Fruit fly (Drosophila melanogaster) whole organism, embryonic: Measurements from ENCODE around the gene CkIIalpha-i3.
A peak's percentile ranks its signal among the peaks of the same experiment; 100 is the strongest.

ENCODE experiments used
- Adf1 ChIP-seq: fragments of 200-800 bp; sonication (Bioruptor generic); IDR thresholded peaks from 2 replicates; pipeline ENCODE4 v1.3.6; 2022; ENCODE audit warnings: missing biosample characterization, missing genetic modification characterization
- Asciz ChIP-seq: fragments of 200-800 bp; sonication (Bioruptor generic); optimal IDR thresholded peaks from 2 replicates; lab custom pipeline; 2017; ENCODE audit warnings: missing biosample characterization, mild to moderate bottlenecking, missing genetic modification characterization, missing genetic modification reagents
- Bgb ChIP-seq: fragments of 200-800 bp; sonication (Bioruptor generic); IDR thresholded peaks from 2 replicates; pipeline ENCODE4 v1.3.6; 2022; ENCODE audit warnings: missing biosample characterization, missing genetic modification characterization; ENCODE audit not compliant: partially characterized antibody
- C15 ChIP-seq: fragments of 200-800 bp; sonication (Bioruptor generic); IDR thresholded peaks from 3 replicates; pipeline ENCODE4 v1.3.6; 2022; ENCODE audit warnings: missing biosample characterization, missing genetic modification characterization
- CG10267 ChIP-seq: fragments of 200-800 bp; sonication (Bioruptor generic); optimal IDR thresholded peaks from 2 replicates; lab custom pipeline; 2018; ENCODE audit warnings: missing biosample characterization, mild to moderate bottlenecking, missing genetic modification characterization, moderate library complexity
- CG12236 ChIP-seq: fragments of 200-800 bp; sonication (Bioruptor generic); optimal IDR thresholded peaks from 2 replicates; lab custom pipeline; 2016; ENCODE audit warnings: missing biosample characterization, missing genetic modification characterization
- CG1233 ChIP-seq: fragments of 200-800 bp; sonication (Bioruptor generic); optimal IDR thresholded peaks from 4 replicates; lab custom pipeline; 2018; ENCODE audit warnings: missing biosample characterization, mild to moderate bottlenecking, missing genetic modification characterization
- CG14014 ChIP-seq: fragments of 200-800 bp; sonication (Bioruptor generic); IDR thresholded peaks from 2 replicates; pipeline ENCODE4 v1.3.6; 2022; ENCODE audit warnings: missing biosample characterization, missing genetic modification characterization
- CG16815 ChIP-seq: fragments of 200-800 bp; sonication (Bioruptor generic); optimal IDR thresholded peaks from 3 replicates; lab custom pipeline; 2017; ENCODE audit warnings: missing biosample characterization, mild to moderate bottlenecking, missing genetic modification characterization
- CG17612 ChIP-seq: fragments of 200-800 bp; sonication (Bioruptor generic); IDR thresholded peaks from 2 replicates; pipeline ENCODE4 v1.3.6; 2022; ENCODE audit warnings: missing biosample characterization, missing genetic modification characterization
- CG17829 ChIP-seq: fragments of 200-800 bp; optimal IDR thresholded peaks from 2 replicates; lab custom pipeline; 2019; ENCODE audit warnings: missing biosample characterization, mild to moderate bottlenecking, missing genetic modification characterization, moderate library complexity
- CG1792 ChIP-seq: fragments of 200-800 bp; sonication (Bioruptor generic); optimal IDR thresholded peaks from 2 replicates; lab custom pipeline; 2016; ENCODE audit warnings: missing biosample characterization, missing genetic modification characterization
- CG18764 ChIP-seq: fragments of 200-800 bp; sonication (Bioruptor generic); optimal IDR thresholded peaks from 3 replicates; lab custom pipeline; 2016; ENCODE audit warnings: missing biosample characterization, missing genetic modification characterization
- CG2199 ChIP-seq: fragments of 200-800 bp; sonication (Bioruptor generic); IDR thresholded peaks from 3 replicates; pipeline ENCODE4 v1.3.6; 2022; ENCODE audit warnings: missing biosample characterization, missing genetic modification characterization
- CG30431 ChIP-seq: fragments of 200-800 bp; sonication (Bioruptor generic); optimal IDR thresholded peaks from 2 replicates; lab custom pipeline; 2017; ENCODE audit warnings: missing biosample characterization, missing genetic modification characterization
- CG31441 ChIP-seq: fragments of 200-800 bp; sonication (Bioruptor generic); IDR thresholded peaks from 2 replicates; pipeline ENCODE4 v1.3.6; 2022; ENCODE audit warnings: missing biosample characterization, missing genetic modification characterization
- CG32767 ChIP-seq: fragments of 200-800 bp; sonication (Bioruptor generic); IDR thresholded peaks from 2 replicates; pipeline ENCODE4 v1.3.6; 2022; ENCODE audit warnings: missing biosample characterization, missing genetic modification characterization
- CG42726 ChIP-seq: fragments of 200-800 bp; sonication (Bioruptor generic); IDR thresholded peaks from 2 replicates; pipeline ENCODE4 v1.3.6; 2022; ENCODE audit warnings: missing biosample characterization, missing genetic modification characterization; ENCODE audit not compliant: partially characterized antibody
- CG43689 ChIP-seq: fragments of 200-800 bp; sonication (Bioruptor generic); IDR thresholded peaks from 2 replicates; pipeline ENCODE4 v1.3.6; 2022; ENCODE audit warnings: missing biosample characterization, missing genetic modification characterization
- CG4617 ChIP-seq: fragments of 200-800 bp; sonication (Bioruptor generic); optimal IDR thresholded peaks from 3 replicates; lab custom pipeline; 2016; ENCODE audit warnings: missing biosample characterization, missing genetic modification characterization, borderline replicate concordance
- CG5245 ChIP-seq: fragments of 200-800 bp; sonication (Bioruptor generic); optimal IDR thresholded peaks from 3 replicates; lab custom pipeline; 2016; ENCODE audit warnings: missing biosample characterization, missing genetic modification characterization
- CG6175 ChIP-seq: fragments of 200-800 bp; sonication (Bioruptor generic); IDR thresholded peaks from 3 replicates; pipeline ENCODE4 v1.3.6; 2022; ENCODE audit warnings: missing biosample characterization, missing genetic modification characterization
- CG6689 ChIP-seq: fragments of 200-800 bp; sonication (Bioruptor generic); IDR thresholded peaks from 2 replicates; pipeline ENCODE4 v1.3.6; 2022; ENCODE audit warnings: missing biosample characterization, missing genetic modification characterization
- CG7271 ChIP-seq: fragments of 200-800 bp; sonication (Bioruptor generic); optimal IDR thresholded peaks from 2 replicates; lab custom pipeline; 2018; ENCODE audit warnings: missing biosample characterization, mild to moderate bottlenecking, missing genetic modification characterization, moderate library complexity
- CG7745 ChIP-seq: fragments of 200-800 bp; sonication (Bioruptor generic); optimal IDR thresholded peaks from 2 replicates; lab custom pipeline; 2018; ENCODE audit warnings: missing biosample characterization, mild to moderate bottlenecking, missing genetic modification characterization, moderate library complexity
- CG9797 ChIP-seq: fragments of 200-800 bp; sonication (Bioruptor generic); optimal IDR thresholded peaks from 3 replicates; lab custom pipeline; 2018; ENCODE audit warnings: missing biosample characterization, mild to moderate bottlenecking, missing genetic modification characterization
- Camta ChIP-seq: fragments of 200-800 bp; sonication (Bioruptor generic); optimal IDR thresholded peaks from 2 replicates; lab custom pipeline; 2016; ENCODE audit warnings: missing biosample characterization, missing genetic modification characterization
- CkIIα-i1 ChIP-seq: fragments of 200-800 bp; sonication (Bioruptor generic); IDR thresholded peaks from 2 replicates; pipeline ENCODE4 v1.3.6; 2022; ENCODE audit warnings: missing biosample characterization, missing genetic modification characterization
- D ChIP-seq, 2 experiments: fragments of 200-800 bp in 1 of 2; fragments of >200 bp in 1 of 2; sonication (Bioruptor generic) in 1 of 2; optimal IDR thresholded peaks; 2 replicates in 1 of 2; 3 replicates in 1 of 2; lab custom pipeline; 2017; ENCODE audit warnings: mild to moderate bottlenecking in 1 of 2, missing biosample characterization in 1 of 2, missing genetic modification characterization in 1 of 2, missing genetic modification reagents in 1 of 2
- Dbx ChIP-seq: fragments of 200-800 bp; sonication (Bioruptor generic); IDR thresholded peaks from 3 replicates; pipeline ENCODE4 v1.3.6; 2022; ENCODE audit warnings: missing biosample characterization, missing genetic modification characterization
- Dref ChIP-seq: fragments of 200-800 bp; sonication (Bioruptor generic); IDR thresholded peaks from 2 replicates; pipeline ENCODE4 v1.3.6; 2022; ENCODE audit warnings: missing biosample characterization, missing genetic modification characterization
- Elba2 ChIP-seq: fragments of 200-800 bp; sonication (Bioruptor generic); optimal IDR thresholded peaks from 3 replicates; lab custom pipeline; 2016; ENCODE audit warnings: missing biosample characterization, missing genetic modification characterization
- HLH54F ChIP-seq: fragments of 200-800 bp; sonication (Bioruptor generic); optimal IDR thresholded peaks from 3 replicates; lab custom pipeline; 2016; ENCODE audit warnings: missing biosample characterization, missing genetic modification characterization
- Hmx ChIP-seq: fragments of 200-800 bp; sonication (Bioruptor generic); optimal IDR thresholded peaks from 2 replicates; lab custom pipeline; 2016; ENCODE audit warnings: missing biosample characterization, missing genetic modification characterization
- MBD-R2 ChIP-seq: fragments of 200-800 bp; sonication (Bioruptor generic); IDR thresholded peaks from 2 replicates; pipeline ENCODE4 v1.3.6; 2022; ENCODE audit warnings: missing biosample characterization, missing genetic modification characterization
- Sry-β ChIP-seq: fragments of 200-800 bp; sonication (Bioruptor generic); optimal IDR thresholded peaks from 2 replicates; lab custom pipeline; 2018; ENCODE audit warnings: missing biosample characterization, mild to moderate bottlenecking, missing genetic modification characterization, moderate library complexity
- abd-A ChIP-seq: fragments of 200-800 bp; sonication (Bioruptor generic); optimal IDR thresholded peaks from 3 replicates; lab custom pipeline; 2019; ENCODE audit warnings: missing biosample characterization, mild to moderate bottlenecking, missing genetic modification characterization, moderate library complexity
- chn ChIP-seq: fragments of 200-800 bp; sonication (Bioruptor generic); optimal IDR thresholded peaks from 2 replicates; lab custom pipeline; 2016; ENCODE audit warnings: missing biosample characterization, missing genetic modification characterization
- ems ChIP-seq: fragments of 200-800 bp; sonication (Bioruptor generic); optimal IDR thresholded peaks from 3 replicates; lab custom pipeline; 2016; ENCODE audit warnings: missing biosample characterization, missing genetic modification characterization
- fd96Cb ChIP-seq: fragments of 200-800 bp; sonication (Bioruptor generic); optimal IDR thresholded peaks from 2 replicates; lab custom pipeline; 2018; ENCODE audit warnings: missing biosample characterization, mild to moderate bottlenecking, missing genetic modification characterization, moderate library complexity
- luna ChIP-seq: fragments of 200-800 bp; sonication (Bioruptor generic); optimal IDR thresholded peaks from 2 replicates; lab custom pipeline; 2016; ENCODE audit warnings: missing biosample characterization, missing genetic modification characterization
- nau ChIP-seq: fragments of 200-800 bp; sonication (Bioruptor generic); optimal IDR thresholded peaks from 3 replicates; lab custom pipeline; 2017; ENCODE audit warnings: missing biosample characterization, mild to moderate bottlenecking, missing genetic modification characterization, missing genetic modification reagents
- pho ChIP-seq: fragments of 200-800 bp; sonication (Bioruptor generic); optimal IDR thresholded peaks from 2 replicates; lab custom pipeline; 2016; ENCODE audit warnings: missing biosample characterization, missing genetic modification characterization
- phol ChIP-seq: fragments of 200-800 bp; sonication (Bioruptor generic); optimal IDR thresholded peaks from 3 replicates; lab custom pipeline; 2018; ENCODE audit warnings: missing biosample characterization, mild to moderate bottlenecking, missing genetic modification characterization, moderate library complexity
- pita ChIP-seq: fragments of 200-800 bp; sonication (Bioruptor generic); optimal IDR thresholded peaks from 2 replicates; lab custom pipeline; 2017; ENCODE audit warnings: missing biosample characterization, mild to moderate bottlenecking, missing genetic modification characterization
- slou ChIP-seq: fragments of 200-800 bp; sonication (Bioruptor generic); optimal IDR thresholded peaks from 3 replicates; lab custom pipeline; 2016; ENCODE audit warnings: missing biosample characterization, missing genetic modification characterization
- sug ChIP-seq: fragments of 200-800 bp; optimal IDR thresholded peaks from 2 replicates; lab custom pipeline; 2019; ENCODE audit warnings: missing biosample characterization, mild to moderate bottlenecking, missing genetic modification characterization, moderate library complexity
- tna ChIP-seq: fragments of 200-800 bp; sonication (Bioruptor generic); IDR thresholded peaks from 2 replicates; pipeline ENCODE4 v1.3.6; 2022; ENCODE audit warnings: missing biosample characterization, missing genetic modification characterization; ENCODE audit not compliant: partially characterized antibody
- zen2 ChIP-seq: fragments of 200-800 bp; sonication (Bioruptor generic); IDR thresholded peaks from 3 replicates; pipeline ENCODE4 v1.3.6; 2022; ENCODE audit warnings: missing biosample characterization, missing genetic modification characterization; ENCODE audit not compliant: partially characterized antibody

Gene CkIIalpha-i3

DNA sequence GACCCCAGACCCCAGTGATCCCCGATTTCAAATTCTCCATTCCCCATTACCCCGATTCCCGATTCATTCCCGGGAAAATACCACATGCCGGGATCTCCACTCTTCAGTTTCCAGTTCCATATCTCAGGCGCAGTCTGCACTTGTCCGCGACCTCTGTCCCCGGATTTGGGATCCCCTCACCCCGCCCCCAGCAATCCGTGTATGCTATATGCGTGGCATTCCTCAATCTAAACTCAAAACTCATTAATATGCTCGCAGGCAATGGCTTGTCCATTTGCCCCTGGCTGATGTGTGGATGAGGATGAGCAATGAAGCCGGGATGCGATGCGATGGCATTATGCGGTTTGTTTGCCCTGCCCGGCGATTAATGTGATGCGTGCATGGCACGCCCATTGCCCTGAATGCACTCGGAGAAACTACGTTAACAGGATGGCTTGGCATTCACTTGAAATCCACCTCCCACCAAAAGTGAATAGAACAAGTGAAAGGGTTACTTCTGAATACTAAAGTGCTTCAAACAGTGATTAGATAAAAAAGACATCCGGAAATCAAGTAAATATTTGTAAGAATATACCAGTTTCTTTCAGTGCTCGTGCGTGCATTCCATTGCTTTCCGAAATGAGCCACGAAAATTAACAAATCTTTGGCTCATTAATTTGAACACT lies 15.3 kb upstream of the CkIIalpha-i3 start (continued):
- TF ChIP-seq CG1792 (GFP tag; lab: Kevin White, UChicago) (peak; percentile 50), CG10267 (tag; lab: Kevin White, UChicago) (peak; percentile 87), fd96Cb (tag; lab: Kevin White, UChicago) (peak; percentile 86), Elba2 (GFP tag; lab: Kevin White, UChicago) (peak; percentile 58), CG42726 (GFP tag; lab: Robert Waterston, UW) (no peak), Asciz (GFP tag; lab: Kevin White, UChicago) (peak; percentile 31), CG7271 (peak; percentile 49), CG9797 (GFP tag; lab: Kevin White, UChicago) (no peak), Sry-β (GFP tag; lab: Kevin White, UChicago) (peak; percentile 24), ems (GFP tag; lab: Kevin White, UChicago) (peak; percentile 52), CkIIα-i1 (no peak), chn (peak; percentile 94), HLH54F (peak; percentile 45), pho (GFP tag; lab: Kevin White, UChicago) (no peak), CG43689 (GFP tag; lab: Robert Waterston, UW) (no peak), Hmx (GFP tag; lab: Kevin White, UChicago) (no peak), zen2 (no peak), CG6689 (GFP tag; lab: Robert Waterston, UW) (peak; percentile 89), tna (GFP tag; lab: Robert Waterston, UW) (no peak), CG4617 (peak; percentile 50), Adf1 (GFP tag; lab: Robert Waterston, UW) (no peak), pita (no peak), C15 (GFP tag; lab: Robert Waterston, UW) (no peak), CG18764 (GFP tag; lab: Kevin White, UChicago) (peak; percentile 78), D (optimal IDR thresholded peaks at IDR 0.05; lab: Kevin White, UChicago) (no peak), D (GFP tag; optimal IDR thresholded peaks at IDR 0.05; lab: Kevin White, UChicago) (peak; percentile 86), luna (GFP tag; lab: Kevin White, UChicago) (no peak), sug (tag; lab: Kevin White, UChicago) (no peak), CG6175 (GFP tag; lab: Robert Waterston, UW) (no peak), phol (tag; lab: Kevin White, UChicago) (peak; percentile 88), CG14014 (no peak), CG31441 (GFP tag; lab: Robert Waterston, UW) (peak; percentile 85), nau (GFP tag; lab: Kevin White, UChicago) (no peak), CG7745 (peak; percentile 57), CG5245 (GFP tag; lab: Kevin White, UChicago) (peak; percentile 91), CG17829 (tag; lab: Kevin White, UChicago) (peak; percentile 93), CG16815 (peak; percentile 93), abd-A (peak; percentile 20), Dbx (GFP tag; lab: Robert Waterston, UW) (no peak), Dref (GFP tag; lab: Robert Waterston, UW) (no peak), Camta (GFP tag; lab: Kevin White, UChicago) (peak; percentile 78), CG30431 (GFP tag; lab: Kevin White, UChicago) (peak; percentile 92), CG1233 (GFP tag; lab: Kevin White, UChicago) (peak; percentile 54), CG2199 (GFP tag; lab: Robert Waterston, UW) (peak; percentile 78; the same call in 2 of the 3 replicates), Bgb (no peak), CG17612 (GFP tag; lab: Robert Waterston, UW) (no peak; the same call in 1 of the 2 replicates), slou (GFP tag; lab: Kevin White, UChicago) (no peak), CG32767 (GFP tag; lab: Robert Waterston, UW) (0 out of 2 replicates have a peak, but pooled peaks have one; percentile 45), MBD-R2 (GFP tag; lab: Robert Waterston, UW) (no peak), CG12236 (GFP tag; lab: Kevin White, UChicago) (peak; percentile 77)
